Worm (Caenorhabditis elegans) whole organism, L1 larva: ENCODE data around the gene C45G9.6.

Experiments
- C04F5.9 ChIP-seq: sonication (generic microtip); optimal IDR thresholded peaks from 2 replicates; lab custom pipeline; 2016; ENCODE audit warnings: missing genetic modification characterization, missing compliant biosample characterization
- C16A3.4 ChIP-seq: fragments of 150-350 bp; optimal IDR thresholded peaks from 2 replicates; lab custom pipeline; 2014; ENCODE audit warnings: missing biosample characterization, missing genetic modification characterization
- Y116A8C.19 ChIP-seq: sonication (generic microtip); optimal IDR thresholded peaks from 2 replicates; lab custom pipeline; 2016; ENCODE audit warnings: missing compliant biosample characterization, missing genetic modification characterization, borderline replicate concordance
- aha-1 ChIP-seq: fragments of 150-350 bp; optimal IDR thresholded peaks from 2 replicates; lab custom pipeline; 2014; ENCODE audit warnings: missing biosample characterization, missing genetic modification characterization
- alr-1 ChIP-seq: fragments of 200-800 bp; sonication (Bioruptor generic); optimal IDR thresholded peaks from 2 replicates; lab custom pipeline; 2018; ENCODE audit warnings: borderline replicate concordance, mild to moderate bottlenecking, missing genetic modification characterization, missing compliant biosample characterization
- ama-1 ChIP-seq: fragments of 150-350 bp; optimal IDR thresholded peaks from 2 replicates; lab custom pipeline; 2014
- ceh-8 ChIP-seq: fragments of 200-800 bp; sonication (Bioruptor generic); optimal IDR thresholded peaks from 2 replicates; lab custom pipeline; 2018; ENCODE audit warnings: mild to moderate bottlenecking, missing genetic modification characterization, moderate library complexity, missing compliant biosample characterization
- ceh-82 ChIP-seq, 3 experiments: fragments of 150-350 bp in 1 of 3; sonication (generic microtip) in 2 of 3; optimal IDR thresholded peaks; 2 replicates each; lab custom pipeline; 2014 to 2017; ENCODE audit warnings: missing biosample characterization in 3 of 3, missing genetic modification characterization in 3 of 3
- ces-1 ChIP-seq: fragments of 150-350 bp; optimal IDR thresholded peaks from 2 replicates; lab custom pipeline; 2014; ENCODE audit warnings: missing biosample characterization, missing genetic modification reagents, missing genetic modification characterization
- dpl-1 ChIP-seq, 3 experiments: fragments of 150-350 bp in 2 of 3; sonication (generic microtip) in 1 of 3; optimal IDR thresholded peaks; 2 replicates each; lab custom pipeline; 2014 to 2017; ENCODE audit warnings: missing biosample characterization in 3 of 3, missing genetic modification characterization in 3 of 3, missing genetic modification reagents in 3 of 3
- dsc-1 ChIP-seq: sonication (generic microtip); optimal IDR thresholded peaks from 2 replicates; lab custom pipeline; 2016; ENCODE audit warnings: mild to moderate bottlenecking, missing genetic modification characterization, missing compliant biosample characterization
- efl-1 ChIP-seq, 4 experiments: fragments of 150-350 bp; optimal IDR thresholded peaks in 3 of 4; peaks in 1 of 4; 1 replicate in 1 of 4; 2 replicates in 3 of 4; lab custom pipeline; 2014; ENCODE audit warnings: missing biosample characterization in 2 of 4, missing genetic modification characterization in 2 of 4, missing genetic modification reagents in 2 of 4
- elt-2 ChIP-seq: sonication (generic microtip); optimal IDR thresholded peaks from 2 replicates; lab custom pipeline; 2016; ENCODE audit warnings: missing genetic modification characterization, mild to moderate bottlenecking, inconsistent platforms, missing compliant biosample characterization, missing genetic modification reagents
- ets-5 ChIP-seq: fragments of 200-800 bp; sonication (Bioruptor generic); IDR thresholded peaks from 2 replicates; pipeline ENCODE4 v1.3.6; 2022; ENCODE audit warnings: missing genetic modification characterization, missing compliant biosample characterization
- fkh-10 ChIP-seq: sonication (generic microtip); optimal IDR thresholded peaks from 2 replicates; lab custom pipeline; 2017; ENCODE audit warnings: missing biosample characterization, missing genetic modification reagents, missing genetic modification characterization
- fkh-4 ChIP-seq: sonication (generic microtip); optimal IDR thresholded peaks from 2 replicates; lab custom pipeline; 2016; ENCODE audit warnings: missing compliant biosample characterization, missing genetic modification characterization, borderline replicate concordance
- fos-1 ChIP-seq: fragments of 150-350 bp; optimal IDR thresholded peaks from 2 replicates; lab custom pipeline; 2014; ENCODE audit warnings: missing biosample characterization, missing genetic modification characterization
- irx-1 ChIP-seq: sonication (generic microtip); optimal IDR thresholded peaks from 2 replicates; lab custom pipeline; 2016; ENCODE audit warnings: missing genetic modification characterization, missing compliant biosample characterization
- isw-1 ChIP-seq: fragments of 200-800 bp; sonication (Bioruptor generic); IDR thresholded peaks from 2 replicates; pipeline ENCODE4 v1.3.6; 2022; ENCODE audit warnings: missing genetic modification characterization, missing compliant biosample characterization
- lin-13 ChIP-seq: fragments of 150-350 bp; optimal IDR thresholded peaks from 2 replicates; lab custom pipeline; 2014; ENCODE audit warnings: missing biosample characterization, missing genetic modification reagents, missing genetic modification characterization
- lin-14 ChIP-seq: fragments of 200-800 bp; sonication (Bioruptor generic); optimal IDR thresholded peaks from 2 replicates; lab custom pipeline; 2018; ENCODE audit warnings: mild to moderate bottlenecking, missing genetic modification characterization, moderate library complexity, missing compliant biosample characterization
- lin-35 ChIP-seq, 2 experiments: fragments of 150-350 bp; optimal IDR thresholded peaks; 2 replicates each; lab custom pipeline; 2014; ENCODE audit warnings: missing biosample characterization in 2 of 2, missing genetic modification characterization in 2 of 2, missing genetic modification reagents in 2 of 2
- lir-3 ChIP-seq: sonication (generic microtip); optimal IDR thresholded peaks from 2 replicates; lab custom pipeline; 2016; ENCODE audit warnings: mild to moderate bottlenecking, missing genetic modification characterization, moderate library complexity, missing compliant biosample characterization; ENCODE audit not compliant: poor library complexity
- mep-1 ChIP-seq: fragments of 150-350 bp; optimal IDR thresholded peaks from 2 replicates; lab custom pipeline; 2014; ENCODE audit warnings: missing biosample characterization, missing genetic modification characterization
- nhr-11 ChIP-seq: fragments of 150-350 bp; optimal IDR thresholded peaks from 2 replicates; lab custom pipeline; 2014; ENCODE audit warnings: missing biosample characterization, missing genetic modification characterization
- nhr-19 ChIP-seq: fragments of 200-800 bp; sonication (Bioruptor generic); conservative IDR thresholded peaks from 2 replicates; pipeline ENCODE4 v1.3.6; 2022; ENCODE audit warnings: missing genetic modification characterization, missing compliant biosample characterization
- nhr-20 ChIP-seq: sonication (generic microtip); optimal IDR thresholded peaks from 2 replicates; lab custom pipeline; 2016; ENCODE audit warnings: mild to moderate bottlenecking, missing genetic modification characterization, missing compliant biosample characterization
- nhr-237 ChIP-seq: fragments of 150-350 bp; optimal IDR thresholded peaks from 2 replicates; lab custom pipeline; 2014; ENCODE audit warnings: missing biosample characterization, missing genetic modification characterization
- nhr-47 ChIP-seq: sonication (generic microtip); optimal IDR thresholded peaks from 2 replicates; lab custom pipeline; 2016; ENCODE audit warnings: mild to moderate bottlenecking, missing genetic modification characterization, moderate library complexity, missing compliant biosample characterization
- nhr-71 ChIP-seq: sonication (generic microtip); optimal IDR thresholded peaks from 2 replicates; lab custom pipeline; 2016; ENCODE audit warnings: mild to moderate bottlenecking, missing genetic modification characterization, moderate library complexity, missing compliant biosample characterization
- nhr-76 ChIP-seq: sonication (generic microtip); optimal IDR thresholded peaks from 2 replicates; lab custom pipeline; 2017; ENCODE audit warnings: missing biosample characterization, missing genetic modification characterization
- nhr-77 ChIP-seq: fragments of 150-350 bp; optimal IDR thresholded peaks from 2 replicates; lab custom pipeline; 2014; ENCODE audit warnings: missing biosample characterization, missing genetic modification characterization
- nhr-84 ChIP-seq: sonication (generic microtip); optimal IDR thresholded peaks from 2 replicates; lab custom pipeline; 2017; ENCODE audit warnings: missing biosample characterization, missing genetic modification characterization
- nhr-85 ChIP-seq: sonication (generic microtip); peaks from one replicate; lab custom pipeline; 2016; ENCODE audit warnings: missing genetic modification characterization, inconsistent platforms, missing compliant biosample characterization
- nhr-90 ChIP-seq: sonication (generic microtip); optimal IDR thresholded peaks from 2 replicates; lab custom pipeline; 2016; ENCODE audit warnings: mild to moderate bottlenecking, missing genetic modification characterization, missing compliant biosample characterization; ENCODE audit not compliant: poor library complexity
- pax-3 ChIP-seq: fragments of 200-800 bp; sonication (Bioruptor generic); optimal IDR thresholded peaks from 2 replicates; lab custom pipeline; 2018; ENCODE audit warnings: mild to moderate bottlenecking, missing genetic modification characterization, moderate library complexity, missing compliant biosample characterization
- rnt-1 ChIP-seq: sonication (generic microtip); optimal IDR thresholded peaks from 2 replicates; lab custom pipeline; 2016; ENCODE audit warnings: mild to moderate bottlenecking, missing genetic modification characterization, moderate library complexity, missing compliant biosample characterization
- snpc-4 ChIP-seq: fragments of 150-350 bp; optimal IDR thresholded peaks from 2 replicates; lab custom pipeline; 2014; ENCODE audit warnings: missing biosample characterization, missing genetic modification characterization
- snu-23 ChIP-seq: sonication (generic microtip); optimal IDR thresholded peaks from 2 replicates; lab custom pipeline; 2016; ENCODE audit warnings: missing genetic modification characterization, missing compliant biosample characterization
- sox-4 ChIP-seq: sonication (generic microtip); optimal IDR thresholded peaks from 2 replicates; lab custom pipeline; 2016; ENCODE audit warnings: missing genetic modification characterization, missing compliant biosample characterization
- sup-37 ChIP-seq: fragments of 200-800 bp; sonication (Bioruptor generic); optimal IDR thresholded peaks from 2 replicates; lab custom pipeline; 2018; ENCODE audit warnings: mild to moderate bottlenecking, missing genetic modification characterization, missing compliant biosample characterization
- swsn-7 ChIP-seq: sonication (generic microtip); optimal IDR thresholded peaks from 2 replicates; lab custom pipeline; 2016; ENCODE audit warnings: missing genetic modification characterization, missing compliant biosample characterization
- tbx-2 ChIP-seq: sonication (generic microtip); optimal IDR thresholded peaks from 2 replicates; lab custom pipeline; 2016; ENCODE audit warnings: missing genetic modification characterization, missing compliant biosample characterization
- unc-130 ChIP-seq: fragments of 150-350 bp; optimal IDR thresholded peaks from 2 replicates; lab custom pipeline; 2017; ENCODE audit warnings: missing biosample characterization, missing genetic modification characterization, inconsistent platforms
- vab-15 ChIP-seq: sonication (generic microtip); optimal IDR thresholded peaks from 2 replicates; lab custom pipeline; 2017; ENCODE audit warnings: missing genotype, mild to moderate bottlenecking, missing genetic modification characterization, missing compliant biosample characterization
- xbp-1 ChIP-seq: sonication (generic microtip); optimal IDR thresholded peaks from 2 replicates; lab custom pipeline; 2016; ENCODE audit warnings: missing genetic modification characterization, missing compliant biosample characterization
- zag-1 ChIP-seq: fragments of 150-350 bp; optimal IDR thresholded peaks from 2 replicates; lab custom pipeline; 2014; ENCODE audit warnings: missing biosample characterization, missing genetic modification characterization
- zip-4 ChIP-seq: fragments of 200-800 bp; sonication (Bioruptor generic); optimal IDR thresholded peaks from 2 replicates; lab custom pipeline; 2018; ENCODE audit warnings: mild to moderate bottlenecking, missing genetic modification characterization, moderate library complexity, missing compliant biosample characterization
- ztf-4 ChIP-seq: fragments of 150-350 bp; optimal IDR thresholded peaks from 2 replicates; lab custom pipeline; 2014; ENCODE audit warnings: missing biosample characterization, missing genetic modification characterization

Gene C45G9.6

ce11 chrIII:5024393-5024964 lies 11.8 kb upstream of the C45G9.6 start, which contains the start of gene pcf-11 (continued):
- TF ChIP-seq nhr-71 (tag; lab: Kevin White, UChicago) (peak; percentile 69), lin-35 (GFP tag; optimal IDR thresholded peaks at IDR 0.05; lab: Kevin White, UChicago) (peak; percentile 69 to 75), snu-23 (GFP tag; lab: Kevin White, UChicago) (peak; percentile 78), fkh-10 (GFP tag; lab: Kevin White, UChicago) (no peak), nhr-76 (tag; lab: Kevin White, UChicago) (no peak), fos-1 (tag; lab: Kevin White, UChicago) (peak; percentile 15), ets-5 (no peak), tbx-2 (peak; percentile 45), Y116A8C.19 (tag; lab: Kevin White, UChicago) (no peak), nhr-20 (peak; percentile 38), swsn-7 (tag; lab: Kevin White, UChicago) (peak; percentile 51), C16A3.4 (peak; percentile 34), C04F5.9 (tag; lab: Kevin White, UChicago) (no peak), irx-1 (tag; lab: Kevin White, UChicago) (peak; percentile 9), nhr-90 (peak; percentile 36), xbp-1 (peak; percentile 53), lin-13 (GFP tag; lab: Kevin White, UChicago) (peak; percentile 28), nhr-77 (peak; percentile 60), isw-1 (GFP tag; lab: Robert Waterston, UW) (peak; percentile 56), dpl-1 (GFP tag; optimal IDR thresholded peaks at IDR 0.05; lab: Kevin White, UChicago) (peak; percentile 51 to 63 (median 55))

- TF ChIP-seq nhr-85 (peak; percentile 66), swsn-7 (tag; lab: Kevin White, UChicago) (peak; percentile 22), nhr-11 (no peak), nhr-84 (no peak), mep-1 (peak; percentile 49), vab-15 (peak; percentile 3), nhr-47 (tag; lab: Kevin White, UChicago) (peak; percentile 48), nhr-19 (GFP tag; lab: Robert Waterston, UW) (peak; percentile 32), lin-35 (GFP tag; optimal IDR thresholded peaks at IDR 0.05; lab: Kevin White, UChicago) (peak in 1 of 2 experiments; percentile 42), dsc-1 (tag; lab: Kevin White, UChicago) (peak; percentile 0), xbp-1 (peak; percentile 7), efl-1 (optimal IDR thresholded peaks at IDR 0.05; lab: Kevin White, UChicago) (peak in 1 of 2 experiments; percentile 5), efl-1 (GFP tag; optimal IDR thresholded peaks at IDR 0.05 in 1 of 2; lab: Kevin White, UChicago) (no peak), ztf-4 (tag; lab: Kevin White, UChicago) (peak; percentile 86), ama-1 (lab: Kevin White, UChicago) (peak; percentile 92), dpl-1 (GFP tag; optimal IDR thresholded peaks at IDR 0.05; lab: Kevin White, UChicago) (peak in 2 of 3 experiments; percentile 3 to 9), sup-37 (GFP tag; lab: Kevin White, UChicago) (no peak), ceh-82 (tag; optimal IDR thresholded peaks at IDR 0.05; lab: Kevin White, UChicago) (no peak), zag-1 (tag; lab: Kevin White, UChicago) (no peak), ces-1 (GFP tag; lab: Kevin White, UChicago) (no peak), rnt-1 (tag; lab: Kevin White, UChicago) (peak; percentile 34), fkh-4 (tag; lab: Kevin White, UChicago) (no peak), lin-14 (no peak), snpc-4 (tag; lab: Kevin White, UChicago) (no peak), pax-3 (tag; lab: Kevin White, UChicago) (peak; percentile 32), tbx-2 (peak; percentile 1), ceh-8 (no peak), aha-1 (tag; lab: Kevin White, UChicago) (no peak), elt-2 (tag; lab: Kevin White, UChicago) (peak; percentile 34), alr-1 (tag; lab: Kevin White, UChicago) (no peak), isw-1 (GFP tag; lab: Robert Waterston, UW) (no peak), nhr-71 (tag; lab: Kevin White, UChicago) (peak; percentile 72), unc-130 (tag; lab: Kevin White, UChicago) (no peak), sox-4 (tag; lab: Kevin White, UChicago) (peak; percentile 22), lir-3 (tag; lab: Kevin White, UChicago) (no peak), nhr-90 (peak; percentile 39), nhr-237 (tag; lab: Kevin White, UChicago) (no peak), zip-4 (peak; percentile 31)
Measured at ce11 chrIII:5025136-5025629, 11.1 kb upstream of the C45G9.6 start.
